Fruit fly (Drosophila melanogaster) whole organism, embryonic: ENCODE measurements around the gene CG5510.
A peak's percentile ranks its signal among the peaks of the same experiment; 100 is the strongest.

Source experiments
- Aef1 ChIP-seq: fragments of 200-800 bp; sonication (Bioruptor generic); IDR thresholded peaks from 3 replicates; pipeline ENCODE4 v1.3.6; 2022; ENCODE audit warnings: missing biosample characterization, missing genetic modification characterization
- Atf-2 ChIP-seq: fragments of 200-800 bp; sonication (Bioruptor generic); optimal IDR thresholded peaks from 2 replicates; lab custom pipeline; 2016; ENCODE audit warnings: missing biosample characterization, missing genetic modification characterization
- CG10267 ChIP-seq: fragments of 200-800 bp; sonication (Bioruptor generic); optimal IDR thresholded peaks from 2 replicates; lab custom pipeline; 2018; ENCODE audit warnings: missing biosample characterization, mild to moderate bottlenecking, missing genetic modification characterization, moderate library complexity
- CG10979 ChIP-seq: fragments of 200-800 bp; sonication (Bioruptor generic); optimal IDR thresholded peaks from 2 replicates; lab custom pipeline; 2018; ENCODE audit warnings: missing biosample characterization, mild to moderate bottlenecking, missing genetic modification characterization, moderate library complexity
- CG12391 ChIP-seq: fragments of 200-800 bp; sonication (Bioruptor generic); optimal IDR thresholded peaks from 3 replicates; lab custom pipeline; 2018; ENCODE audit warnings: missing biosample characterization, mild to moderate bottlenecking, missing genetic modification characterization, moderate library complexity
- CG13287 ChIP-seq: fragments of 200-800 bp; sonication (Bioruptor generic); IDR thresholded peaks from 2 replicates; pipeline ENCODE4 v1.3.6; 2022; ENCODE audit warnings: missing biosample characterization, missing genetic modification characterization; ENCODE audit not compliant: partially characterized antibody
- CG13775 ChIP-seq: fragments of 200-800 bp; sonication (Bioruptor generic); optimal IDR thresholded peaks from 3 replicates; lab custom pipeline; 2017; ENCODE audit warnings: missing biosample characterization, mild to moderate bottlenecking, missing genetic modification characterization
- CG16815 ChIP-seq: fragments of 200-800 bp; sonication (Bioruptor generic); optimal IDR thresholded peaks from 3 replicates; lab custom pipeline; 2017; ENCODE audit warnings: missing biosample characterization, mild to moderate bottlenecking, missing genetic modification characterization
- CG17829 ChIP-seq: fragments of 200-800 bp; optimal IDR thresholded peaks from 2 replicates; lab custom pipeline; 2019; ENCODE audit warnings: missing biosample characterization, mild to moderate bottlenecking, missing genetic modification characterization, moderate library complexity
- CG18619 ChIP-seq: fragments of 200-800 bp; sonication (Bioruptor generic); optimal IDR thresholded peaks from 3 replicates; lab custom pipeline; 2017; ENCODE audit warnings: missing biosample characterization, mild to moderate bottlenecking, missing genetic modification characterization
- CG2678 ChIP-seq: fragments of 200-800 bp; sonication (Bioruptor generic); optimal IDR thresholded peaks from 3 replicates; lab custom pipeline; 2019; ENCODE audit warnings: missing biosample characterization, mild to moderate bottlenecking, missing genetic modification characterization, moderate library complexity
- CG2889 ChIP-seq: fragments of 200-800 bp; sonication (Bioruptor generic); IDR thresholded peaks from 3 replicates; pipeline ENCODE4 v1.3.6; 2022; ENCODE audit warnings: missing biosample characterization, missing genetic modification characterization
- CG32767 ChIP-seq: fragments of 200-800 bp; sonication (Bioruptor generic); IDR thresholded peaks from 2 replicates; pipeline ENCODE4 v1.3.6; 2022; ENCODE audit warnings: missing biosample characterization, missing genetic modification characterization
- CG3281 ChIP-seq: fragments of 200-800 bp; sonication (Bioruptor generic); optimal IDR thresholded peaks from 3 replicates; lab custom pipeline; 2017; ENCODE audit warnings: missing biosample characterization, mild to moderate bottlenecking, missing genetic modification characterization
- CG33213 ChIP-seq: fragments of 200-800 bp; sonication (Bioruptor generic); optimal IDR thresholded peaks from 3 replicates; lab custom pipeline; 2016; ENCODE audit warnings: missing biosample characterization, missing genetic modification characterization
- CG4282 ChIP-seq: fragments of 200-800 bp; sonication (Bioruptor generic); optimal IDR thresholded peaks from 2 replicates; lab custom pipeline; 2016; ENCODE audit warnings: missing biosample characterization, missing genetic modification characterization
- CG43689 ChIP-seq: fragments of 200-800 bp; sonication (Bioruptor generic); IDR thresholded peaks from 2 replicates; pipeline ENCODE4 v1.3.6; 2022; ENCODE audit warnings: missing biosample characterization, missing genetic modification characterization
- CG4424 ChIP-seq: fragments of 200-800 bp; sonication (Bioruptor generic); optimal IDR thresholded peaks from 3 replicates; lab custom pipeline; 2016; ENCODE audit warnings: missing biosample characterization, missing genetic modification characterization
- CG4730 ChIP-seq: fragments of 200-800 bp; sonication (Bioruptor generic); IDR thresholded peaks from 2 replicates; pipeline ENCODE4 v1.3.6; 2022; ENCODE audit warnings: missing biosample characterization, missing genetic modification characterization
- CG5953 ChIP-seq: fragments of 200-800 bp; sonication (Bioruptor generic); IDR thresholded peaks from 2 replicates; pipeline ENCODE4 v1.3.6; 2022; ENCODE audit warnings: missing biosample characterization, missing genetic modification characterization
- CG7357 ChIP-seq: fragments of 200-800 bp; sonication (Bioruptor generic); IDR thresholded peaks from 3 replicates; pipeline ENCODE4 v1.3.6; 2022; ENCODE audit warnings: missing biosample characterization, missing genetic modification characterization
- CG8388 ChIP-seq: fragments of 200-800 bp; sonication (Bioruptor generic); optimal IDR thresholded peaks from 2 replicates; lab custom pipeline; 2019; ENCODE audit warnings: missing biosample characterization, mild to moderate bottlenecking, missing genetic modification characterization, moderate library complexity
- CG9817 ChIP-seq: fragments of 200-800 bp; sonication (Bioruptor generic); optimal IDR thresholded peaks from 2 replicates; lab custom pipeline; 2018; ENCODE audit warnings: missing biosample characterization, mild to moderate bottlenecking, missing genetic modification characterization, moderate library complexity
- CHES-1-like ChIP-seq: fragments of 200-800 bp; sonication (Bioruptor generic); optimal IDR thresholded peaks from 2 replicates; lab custom pipeline; 2016; ENCODE audit warnings: missing biosample characterization, missing genetic modification characterization
- Dip3 ChIP-seq: fragments of 200-800 bp; sonication (Bioruptor generic); optimal IDR thresholded peaks from 3 replicates; lab custom pipeline; 2016; ENCODE audit warnings: missing biosample characterization, missing genetic modification characterization
- Dp ChIP-seq: fragments of 200-800 bp; sonication (Bioruptor generic); optimal IDR thresholded peaks from 2 replicates; lab custom pipeline; 2018; ENCODE audit warnings: missing biosample characterization, mild to moderate bottlenecking, missing genetic modification characterization, moderate library complexity
- Gsc ChIP-seq: fragments of 200-800 bp; sonication (Bioruptor generic); IDR thresholded peaks from 2 replicates; pipeline ENCODE4 v1.3.6; 2022; ENCODE audit warnings: missing biosample characterization, missing genetic modification characterization
- HLHmδ ChIP-seq: fragments of 200-800 bp; sonication (Bioruptor generic); optimal IDR thresholded peaks from 2 replicates; lab custom pipeline; 2018; ENCODE audit warnings: missing biosample characterization, mild to moderate bottlenecking, missing genetic modification characterization, moderate library complexity
- Hr78 ChIP-seq, 2 experiments: fragments of 200-800 bp in 1 of 2; fragments of >200 bp in 1 of 2; sonication (Bioruptor generic) in 1 of 2; optimal IDR thresholded peaks; 2 replicates each; lab custom pipeline; 2017 to 2019; ENCODE audit warnings: missing biosample characterization in 2 of 2, missing genetic modification characterization in 2 of 2, mild to moderate bottlenecking in 1 of 2, moderate library complexity in 1 of 2
- MBD-R2 ChIP-seq: fragments of 200-800 bp; sonication (Bioruptor generic); IDR thresholded peaks from 2 replicates; pipeline ENCODE4 v1.3.6; 2022; ENCODE audit warnings: missing biosample characterization, missing genetic modification characterization
- Med ChIP-seq: fragments of 200-800 bp; sonication (Bioruptor generic); peaks from one replicate; lab custom pipeline; 2016; ENCODE audit warnings: missing biosample characterization, missing genetic modification characterization, mild to moderate bottlenecking, inconsistent platforms, moderate library complexity
- PHDP ChIP-seq: fragments of 200-800 bp; sonication (Bioruptor generic); optimal IDR thresholded peaks from 3 replicates; lab custom pipeline; 2018; ENCODE audit warnings: missing biosample characterization, mild to moderate bottlenecking, missing genetic modification characterization, moderate library complexity
- Sin3A ChIP-seq: fragments of >200 bp; optimal IDR thresholded peaks from 2 replicates; lab custom pipeline; 2018
- Usf ChIP-seq: fragments of 200-800 bp; sonication (Bioruptor generic); optimal IDR thresholded peaks from 2 replicates; lab custom pipeline; 2017; ENCODE audit warnings: missing genotype, missing biosample characterization, missing genetic modification characterization
- az2 ChIP-seq: fragments of 200-800 bp; sonication (Bioruptor generic); optimal IDR thresholded peaks from 3 replicates; lab custom pipeline; 2016; ENCODE audit warnings: missing biosample characterization, missing genetic modification characterization
- btn ChIP-seq: fragments of 200-800 bp; sonication (Bioruptor generic); optimal IDR thresholded peaks from 2 replicates; lab custom pipeline; 2016; ENCODE audit warnings: missing biosample characterization, missing genetic modification characterization
- caup ChIP-seq: fragments of 200-800 bp; sonication (Bioruptor generic); optimal IDR thresholded peaks from 3 replicates; lab custom pipeline; 2017; ENCODE audit warnings: missing biosample characterization, mild to moderate bottlenecking, missing genetic modification characterization, moderate library complexity; ENCODE audit not compliant: severe bottlenecking
- da ChIP-seq: fragments of 200-800 bp; sonication (Bioruptor generic); optimal IDR thresholded peaks from 2 replicates; lab custom pipeline; 2016; ENCODE audit warnings: missing biosample characterization, missing genetic modification characterization
- dmrt99B ChIP-seq: fragments of 200-800 bp; sonication (Bioruptor generic); optimal IDR thresholded peaks from 2 replicates; lab custom pipeline; 2018; ENCODE audit warnings: missing biosample characterization, mild to moderate bottlenecking, missing genetic modification characterization, moderate library complexity
- gce ChIP-seq: fragments of 200-800 bp; sonication (Bioruptor generic); IDR thresholded peaks from 3 replicates; pipeline ENCODE4 v1.3.6; 2022; ENCODE audit warnings: missing biosample characterization, missing genetic modification characterization
- gcm2 ChIP-seq: fragments of 200-800 bp; sonication (Bioruptor generic); optimal IDR thresholded peaks from 2 replicates; lab custom pipeline; 2016; ENCODE audit warnings: missing biosample characterization, missing genetic modification characterization
- klu ChIP-seq: fragments of 200-800 bp; sonication (Bioruptor generic); IDR thresholded peaks from 2 replicates; pipeline ENCODE4 v1.3.6; 2022; ENCODE audit warnings: missing biosample characterization, missing genetic modification characterization
- lab ChIP-seq: fragments of 200-800 bp; sonication (Bioruptor generic); optimal IDR thresholded peaks from 3 replicates; lab custom pipeline; 2017; ENCODE audit warnings: missing biosample characterization, missing genetic modification characterization, mild to moderate bottlenecking, moderate library complexity, missing genetic modification reagents
- lbe ChIP-seq: fragments of 200-800 bp; sonication (Bioruptor generic); optimal IDR thresholded peaks from 2 replicates; lab custom pipeline; 2016; ENCODE audit warnings: missing biosample characterization, mild to moderate bottlenecking, missing genetic modification characterization
- lola ChIP-seq, 3 experiments: fragments of >200 bp in 2 of 3; fragments of 200-800 bp in 1 of 3; sonication (Bioruptor generic) in 1 of 3; optimal IDR thresholded peaks; 2 replicates each; lab custom pipeline; 2017 to 2019; ENCODE audit warnings: missing biosample characterization in 3 of 3, missing genetic modification characterization in 3 of 3, mild to moderate bottlenecking in 1 of 3, moderate library complexity in 1 of 3
- nmo ChIP-seq: fragments of 200-800 bp; sonication (Bioruptor generic); optimal IDR thresholded peaks from 2 replicates; lab custom pipeline; 2018; ENCODE audit warnings: missing biosample characterization, mild to moderate bottlenecking, missing genetic modification characterization, moderate library complexity
- pnt ChIP-seq: fragments of 200-800 bp; sonication (Bioruptor generic); optimal IDR thresholded peaks from 3 replicates; lab custom pipeline; 2016; ENCODE audit warnings: missing biosample characterization, missing genetic modification characterization
- slou ChIP-seq: fragments of 200-800 bp; sonication (Bioruptor generic); optimal IDR thresholded peaks from 3 replicates; lab custom pipeline; 2016; ENCODE audit warnings: missing biosample characterization, missing genetic modification characterization
- sqz ChIP-seq: fragments of 200-800 bp; sonication (Bioruptor generic); optimal IDR thresholded peaks from 3 replicates; lab custom pipeline; 2018; ENCODE audit warnings: missing biosample characterization, mild to moderate bottlenecking, missing genetic modification characterization
- tna ChIP-seq: fragments of 200-800 bp; sonication (Bioruptor generic); IDR thresholded peaks from 2 replicates; pipeline ENCODE4 v1.3.6; 2022; ENCODE audit warnings: missing biosample characterization, missing genetic modification characterization; ENCODE audit not compliant: partially characterized antibody
- unc-4 ChIP-seq: fragments of 200-800 bp; sonication (Bioruptor generic); IDR thresholded peaks from 2 replicates; pipeline ENCODE4 v1.3.6; 2022; ENCODE audit warnings: missing biosample characterization, missing genetic modification characterization; ENCODE audit not compliant: partially characterized antibody

The CG5510 gene

DNA sequence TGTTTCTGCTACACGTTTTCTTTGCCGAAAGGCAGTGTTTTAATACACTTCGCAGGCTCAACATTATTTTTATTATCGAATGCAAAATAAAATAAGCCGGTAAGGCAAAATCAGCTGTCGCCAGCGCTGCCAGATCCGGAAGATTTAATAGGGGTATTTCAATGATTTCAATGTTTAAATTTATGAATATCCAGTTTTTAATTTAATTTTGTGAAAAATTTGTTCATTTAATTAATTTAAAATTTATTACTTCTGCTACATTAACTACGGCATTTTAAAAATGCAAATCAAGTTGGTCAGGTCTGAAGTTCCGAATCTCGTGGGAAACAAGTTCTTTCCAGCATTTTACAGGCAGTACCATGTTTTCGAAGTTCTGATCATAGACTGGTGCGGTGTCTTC, 20.5 kb downstream of the CG5510 start, which contains the start of gene Slimp (continued):
- TF ChIP-seq lab (GFP tag; lab: Kevin White, UChicago) (peak; percentile 32), CG2678 (tag; lab: Kevin White, UChicago) (peak; percentile 39), tna (GFP tag; lab: Robert Waterston, UW) (no peak), CG16815 (GFP tag; lab: Kevin White, UChicago) (no peak), Dp (peak; percentile 29), klu (GFP tag; lab: Robert Waterston, UW) (no peak), Dip3 (no peak), PHDP (tag; lab: Kevin White, UChicago) (peak; percentile 2), CG2889 (GFP tag; lab: Robert Waterston, UW) (no peak), CG13775 (GFP tag; lab: Kevin White, UChicago) (peak; percentile 27), CG12391 (tag; lab: Kevin White, UChicago) (peak; percentile 40), CG7357 (GFP tag; lab: Robert Waterston, UW) (no peak), CHES-1-like (GFP tag; lab: Kevin White, UChicago) (peak; percentile 2), az2 (GFP tag; lab: Kevin White, UChicago) (peak; percentile 3), CG4730 (GFP tag; lab: Robert Waterston, UW) (no peak), CG32767 (GFP tag; lab: Robert Waterston, UW) (no peak), Atf-2 (no peak), gcm2 (GFP tag; lab: Kevin White, UChicago) (no peak), sqz (GFP tag; lab: Kevin White, UChicago) (peak; percentile 69), CG5953 (GFP tag; lab: Robert Waterston, UW) (no peak), Gsc (GFP tag; lab: Robert Waterston, UW) (no peak), da (GFP tag; lab: Kevin White, UChicago) (no peak), nmo (GFP tag; lab: Kevin White, UChicago) (peak; percentile 25), unc-4 (GFP tag; lab: Robert Waterston, UW) (no peak), CG10979 (tag; lab: Kevin White, UChicago) (peak; percentile 18), HLHmδ (GFP tag; lab: Kevin White, UChicago) (no peak), CG4424 (no peak), CG3281 (GFP tag; lab: Kevin White, UChicago) (peak; percentile 6), CG13287 (GFP tag; lab: Robert Waterston, UW) (peak; percentile 39), Usf (GFP tag; lab: Kevin White, UChicago) (no peak), Hr78 (GFP tag; optimal IDR thresholded peaks at IDR 0.05; lab: Kevin White, UChicago) (no peak), btn (GFP tag; lab: Kevin White, UChicago) (no peak), slou (GFP tag; lab: Kevin White, UChicago) (no peak), CG10267 (tag; lab: Kevin White, UChicago) (peak; percentile 21), lola (GFP tag; optimal IDR thresholded peaks at IDR 0.05; lab: Kevin White, UChicago) (peak in 1 of 3 experiments; percentile 31), Med (peak; percentile 38), MBD-R2 (GFP tag; lab: Robert Waterston, UW) (peak; percentile 95), CG33213 (GFP tag; lab: Kevin White, UChicago) (no peak), dmrt99B (tag; lab: Kevin White, UChicago) (no peak), Aef1 (GFP tag; lab: Robert Waterston, UW) (no peak), CG17829 (tag; lab: Kevin White, UChicago) (peak; percentile 13), lbe (GFP tag; lab: Kevin White, UChicago) (peak; percentile 7), CG43689 (GFP tag; lab: Robert Waterston, UW) (no peak), gce (GFP tag; lab: Robert Waterston, UW) (no peak), pnt (GFP tag; lab: Kevin White, UChicago) (no peak), Sin3A (lab: Kevin White, UChicago) (peak; percentile 28), CG8388 (GFP tag; lab: Kevin White, UChicago) (peak; percentile 5), CG9817 (tag; lab: Kevin White, UChicago) (peak; percentile 14), CG18619 (no peak), CG4282 (GFP tag; lab: Kevin White, UChicago) (no peak), caup (GFP tag; lab: Kevin White, UChicago) (no peak)
